Fruit fly (Drosophila melanogaster) S2 (cell line): ENCODE results near the gene CG43347.
"Not testable (repeated sequence)": the region's sequence is repeated elsewhere in the genome, so short reads cannot be mapped to it uniquely, and the experiment has no call there.

Experiments
- CG8478 ChIP-seq: fragments of >200 bp; optimal IDR thresholded peaks from 2 replicates; lab custom pipeline; 2018
- CTCF ChIP-seq, 2 experiments: fragments of >200 bp; optimal IDR thresholded peaks; 2 replicates each; lab custom pipeline; 2018

dm6 chrX:10661743-10662142 is 41.8 kb upstream of the CG43347 start, which contains the start of gene Rab9E:
- not testable (repeated sequence) for TF ChIP-seq CTCF (optimal IDR thresholded peaks at IDR 0.05; lab: Kevin White, UChicago); CG8478 (lab: Kevin White, UChicago)
